Worm (Caenorhabditis elegans) whole organism, L1 larva: ENCODE measurements around the gene C07D8.6.

Experiments used
- C04F5.9 ChIP-seq: sonication (generic microtip); optimal IDR thresholded peaks from 2 replicates; lab custom pipeline; 2016; ENCODE audit warnings: missing genetic modification characterization, missing compliant biosample characterization
- C16A3.4 ChIP-seq: fragments of 150-350 bp; optimal IDR thresholded peaks from 2 replicates; lab custom pipeline; 2014; ENCODE audit warnings: missing biosample characterization, missing genetic modification characterization
- aha-1 ChIP-seq: fragments of 150-350 bp; optimal IDR thresholded peaks from 2 replicates; lab custom pipeline; 2014; ENCODE audit warnings: missing biosample characterization, missing genetic modification characterization
- aly-2 ChIP-seq: fragments of 150-350 bp; optimal IDR thresholded peaks from 2 replicates; lab custom pipeline; 2014; ENCODE audit warnings: missing biosample characterization, missing genetic modification characterization
- ama-1 ChIP-seq: fragments of 150-350 bp; optimal IDR thresholded peaks from 2 replicates; lab custom pipeline; 2014
- blmp-1 ChIP-seq: fragments of 150-350 bp; optimal IDR thresholded peaks from 2 replicates; lab custom pipeline; 2014; ENCODE audit warnings: missing biosample characterization, missing genetic modification characterization
- ceh-8 ChIP-seq: fragments of 200-800 bp; sonication (Bioruptor generic); optimal IDR thresholded peaks from 2 replicates; lab custom pipeline; 2018; ENCODE audit warnings: mild to moderate bottlenecking, missing genetic modification characterization, moderate library complexity, missing compliant biosample characterization
- dsc-1 ChIP-seq: sonication (generic microtip); optimal IDR thresholded peaks from 2 replicates; lab custom pipeline; 2016; ENCODE audit warnings: mild to moderate bottlenecking, missing genetic modification characterization, missing compliant biosample characterization
- efl-1 ChIP-seq, 4 experiments: fragments of 150-350 bp; optimal IDR thresholded peaks in 3 of 4; peaks in 1 of 4; 1 replicate in 1 of 4; 2 replicates in 3 of 4; lab custom pipeline; 2014; ENCODE audit warnings: missing biosample characterization in 2 of 4, missing genetic modification characterization in 2 of 4, missing genetic modification reagents in 2 of 4
- efl-3 ChIP-seq: fragments of 200-800 bp; sonication (Bioruptor generic); optimal IDR thresholded peaks from 2 replicates; lab custom pipeline; 2018; ENCODE audit warnings: mild to moderate bottlenecking, missing genetic modification characterization, missing compliant biosample characterization
- egl-13 ChIP-seq: sonication (generic microtip); optimal IDR thresholded peaks from 2 replicates; lab custom pipeline; 2016; ENCODE audit warnings: missing genotype, missing genetic modification reagents, missing genetic modification characterization, missing compliant biosample characterization
- egl-27 ChIP-seq, 2 experiments: fragments of 150-350 bp in 1 of 2; sonication (generic microtip); optimal IDR thresholded peaks; 3 replicates each; lab custom pipeline; 2017 to 2018; ENCODE audit warnings: missing biosample characterization in 2 of 2, missing genetic modification characterization in 2 of 2, missing genetic modification reagents in 2 of 2
- elt-2 ChIP-seq: sonication (generic microtip); optimal IDR thresholded peaks from 2 replicates; lab custom pipeline; 2016; ENCODE audit warnings: missing genetic modification characterization, mild to moderate bottlenecking, inconsistent platforms, missing compliant biosample characterization, missing genetic modification reagents
- elt-3 ChIP-seq, 6 experiments: fragments of 150-350 bp in 1 of 6; sonication (generic microtip); optimal IDR thresholded peaks; 2 replicates each; lab custom pipeline; 2017 to 2018; ENCODE audit warnings: missing biosample characterization in 6 of 6, missing genetic modification characterization in 6 of 6, inconsistent platforms in 1 of 6
- ets-5 ChIP-seq: fragments of 200-800 bp; sonication (Bioruptor generic); IDR thresholded peaks from 2 replicates; pipeline ENCODE4 v1.3.6; 2022; ENCODE audit warnings: missing genetic modification characterization, missing compliant biosample characterization
- grh-1 ChIP-seq: fragments of 200-800 bp; sonication (Bioruptor generic); IDR thresholded peaks from 2 replicates; pipeline ENCODE4 v1.3.6; 2022; ENCODE audit warnings: missing genetic modification reagents, missing genetic modification characterization, missing compliant biosample characterization
- hlh-17 ChIP-seq: fragments of 200-800 bp; sonication (Bioruptor generic); optimal IDR thresholded peaks from 2 replicates; lab custom pipeline; 2018; ENCODE audit warnings: missing genetic modification characterization, mild to moderate bottlenecking, missing compliant biosample characterization, moderate library complexity, borderline replicate concordance
- hlh-4 ChIP-seq: sonication (generic microtip); optimal IDR thresholded peaks from 2 replicates; lab custom pipeline; 2016; ENCODE audit warnings: mild to moderate bottlenecking, missing genetic modification characterization, missing compliant biosample characterization
- isw-1 ChIP-seq: fragments of 200-800 bp; sonication (Bioruptor generic); IDR thresholded peaks from 2 replicates; pipeline ENCODE4 v1.3.6; 2022; ENCODE audit warnings: missing genetic modification characterization, missing compliant biosample characterization
- jun-1 ChIP-seq: fragments of 150-350 bp; optimal IDR thresholded peaks from 2 replicates; lab custom pipeline; 2014; ENCODE audit warnings: missing biosample characterization, missing genetic modification reagents, missing genetic modification characterization
- lin-14 ChIP-seq: fragments of 200-800 bp; sonication (Bioruptor generic); optimal IDR thresholded peaks from 2 replicates; lab custom pipeline; 2018; ENCODE audit warnings: mild to moderate bottlenecking, missing genetic modification characterization, moderate library complexity, missing compliant biosample characterization
- lin-35 ChIP-seq, 2 experiments: fragments of 150-350 bp; optimal IDR thresholded peaks; 2 replicates each; lab custom pipeline; 2014; ENCODE audit warnings: missing biosample characterization in 2 of 2, missing genetic modification characterization in 2 of 2, missing genetic modification reagents in 2 of 2
- lir-3 ChIP-seq: sonication (generic microtip); optimal IDR thresholded peaks from 2 replicates; lab custom pipeline; 2016; ENCODE audit warnings: mild to moderate bottlenecking, missing genetic modification characterization, moderate library complexity, missing compliant biosample characterization; ENCODE audit not compliant: poor library complexity
- lsy-2 ChIP-seq, 2 experiments: fragments of 150-350 bp; optimal IDR thresholded peaks; 2 replicates each; lab custom pipeline; 2014; ENCODE audit warnings: missing biosample characterization in 2 of 2, missing genetic modification characterization in 2 of 2
- mab-9 ChIP-seq: fragments of 200-800 bp; sonication (Bioruptor generic); IDR thresholded peaks from 2 replicates; pipeline ENCODE4 v1.3.6; 2022; ENCODE audit warnings: missing genetic modification reagents, missing genetic modification characterization, missing compliant biosample characterization
- mdl-1 ChIP-seq, 2 experiments: fragments of 150-350 bp; optimal IDR thresholded peaks; 2 replicates each; lab custom pipeline; 2014 to 2017; ENCODE audit warnings: missing biosample characterization in 2 of 2, missing genetic modification characterization in 2 of 2, inconsistent platforms in 1 of 2
- mef-2 ChIP-seq: fragments of 150-350 bp; optimal IDR thresholded peaks from 2 replicates; lab custom pipeline; 2014; ENCODE audit warnings: missing biosample characterization, missing genetic modification characterization
- nhr-12 ChIP-seq: sonication (generic microtip); optimal IDR thresholded peaks from 2 replicates; lab custom pipeline; 2017; ENCODE audit warnings: missing biosample characterization, missing genetic modification characterization
- nhr-19 ChIP-seq: fragments of 200-800 bp; sonication (Bioruptor generic); conservative IDR thresholded peaks from 2 replicates; pipeline ENCODE4 v1.3.6; 2022; ENCODE audit warnings: missing genetic modification characterization, missing compliant biosample characterization
- nhr-20 ChIP-seq: sonication (generic microtip); optimal IDR thresholded peaks from 2 replicates; lab custom pipeline; 2016; ENCODE audit warnings: mild to moderate bottlenecking, missing genetic modification characterization, missing compliant biosample characterization
- nhr-237 ChIP-seq: fragments of 150-350 bp; optimal IDR thresholded peaks from 2 replicates; lab custom pipeline; 2014; ENCODE audit warnings: missing biosample characterization, missing genetic modification characterization
- nhr-47 ChIP-seq: sonication (generic microtip); optimal IDR thresholded peaks from 2 replicates; lab custom pipeline; 2016; ENCODE audit warnings: mild to moderate bottlenecking, missing genetic modification characterization, moderate library complexity, missing compliant biosample characterization
- nhr-71 ChIP-seq: sonication (generic microtip); optimal IDR thresholded peaks from 2 replicates; lab custom pipeline; 2016; ENCODE audit warnings: mild to moderate bottlenecking, missing genetic modification characterization, moderate library complexity, missing compliant biosample characterization
- nhr-77 ChIP-seq: fragments of 150-350 bp; optimal IDR thresholded peaks from 2 replicates; lab custom pipeline; 2014; ENCODE audit warnings: missing biosample characterization, missing genetic modification characterization
- nhr-85 ChIP-seq: sonication (generic microtip); peaks from one replicate; lab custom pipeline; 2016; ENCODE audit warnings: missing genetic modification characterization, inconsistent platforms, missing compliant biosample characterization
- pqm-1 ChIP-seq: sonication (generic microtip); optimal IDR thresholded peaks from 3 replicates; lab custom pipeline; 2017; ENCODE audit warnings: missing biosample characterization, missing genetic modification characterization
- rnt-1 ChIP-seq: sonication (generic microtip); optimal IDR thresholded peaks from 2 replicates; lab custom pipeline; 2016; ENCODE audit warnings: mild to moderate bottlenecking, missing genetic modification characterization, moderate library complexity, missing compliant biosample characterization
- skn-1 ChIP-seq: fragments of 150-350 bp; optimal IDR thresholded peaks from 2 replicates; lab custom pipeline; 2014; ENCODE audit warnings: missing biosample characterization, missing genetic modification characterization
- snpc-4 ChIP-seq: fragments of 150-350 bp; optimal IDR thresholded peaks from 2 replicates; lab custom pipeline; 2014; ENCODE audit warnings: missing biosample characterization, missing genetic modification characterization
- snu-23 ChIP-seq: sonication (generic microtip); optimal IDR thresholded peaks from 2 replicates; lab custom pipeline; 2016; ENCODE audit warnings: missing genetic modification characterization, missing compliant biosample characterization
- sptf-1 ChIP-seq: fragments of 150-350 bp; optimal IDR thresholded peaks from 2 replicates; lab custom pipeline; 2014; ENCODE audit warnings: missing biosample characterization, missing genetic modification characterization
- unc-130 ChIP-seq: fragments of 150-350 bp; optimal IDR thresholded peaks from 2 replicates; lab custom pipeline; 2017; ENCODE audit warnings: missing biosample characterization, missing genetic modification characterization, inconsistent platforms
- unc-30 ChIP-seq: sonication (generic microtip); optimal IDR thresholded peaks from 2 replicates; lab custom pipeline; 2017; ENCODE audit warnings: missing biosample characterization, missing genetic modification characterization
- unc-62 ChIP-seq: fragments of 150-350 bp; optimal IDR thresholded peaks from 2 replicates; lab custom pipeline; 2014; ENCODE audit warnings: missing biosample characterization, missing genetic modification reagents, missing genetic modification characterization
- unc-98 ChIP-seq: fragments of 200-800 bp; sonication (Bioruptor generic); IDR thresholded peaks from 2 replicates; pipeline ENCODE4 v1.3.6; 2022; ENCODE audit warnings: missing genetic modification characterization, missing compliant biosample characterization
- vab-15 ChIP-seq: sonication (generic microtip); optimal IDR thresholded peaks from 2 replicates; lab custom pipeline; 2017; ENCODE audit warnings: missing genotype, mild to moderate bottlenecking, missing genetic modification characterization, missing compliant biosample characterization
- zag-1 ChIP-seq: fragments of 150-350 bp; optimal IDR thresholded peaks from 2 replicates; lab custom pipeline; 2014; ENCODE audit warnings: missing biosample characterization, missing genetic modification characterization
- zip-4 ChIP-seq: fragments of 200-800 bp; sonication (Bioruptor generic); optimal IDR thresholded peaks from 2 replicates; lab custom pipeline; 2018; ENCODE audit warnings: mild to moderate bottlenecking, missing genetic modification characterization, moderate library complexity, missing compliant biosample characterization
- ztf-11 ChIP-seq, 2 experiments: sonication (generic microtip); optimal IDR thresholded peaks; 2 replicates each; lab custom pipeline; 2016 to 2017; ENCODE audit warnings: missing genetic modification characterization in 2 of 2, missing biosample characterization in 1 of 2, missing compliant biosample characterization in 1 of 2
- ztf-4 ChIP-seq: fragments of 150-350 bp; optimal IDR thresholded peaks from 2 replicates; lab custom pipeline; 2014; ENCODE audit warnings: missing biosample characterization, missing genetic modification characterization

The C07D8.6 gene

ce11 chrX:7305520-7306186 lies 35.7 kb upstream of the C07D8.6 start, which contains the start of gene sur-5:
sur-5 (minus strand) TSS chrX:7305570.
- TF ChIP-seq ztf-11 (tag; optimal IDR thresholded peaks at IDR 0.05; lab: Kevin White, UChicago) (no peak), nhr-85 (peak; percentile 78), mab-9 (no peak), jun-1 (no peak), pqm-1 (tag; lab: Kevin White, UChicago) (no peak), efl-3 (GFP tag; lab: Kevin White, UChicago) (no peak), nhr-77 (no peak), elt-2 (peak; percentile 79), zag-1 (tag; lab: Kevin White, UChicago) (no peak), lin-14 (GFP tag; lab: Kevin White, UChicago) (peak; percentile 77), elt-3 (tag; optimal IDR thresholded peaks at IDR 0.05; lab: Kevin White, UChicago) (peak in 4 of 6 experiments; percentile 54 to 95 (median 64)), nhr-20 (tag; lab: Kevin White, UChicago) (peak; percentile 61), blmp-1 (peak; percentile 77), rnt-1 (tag; lab: Kevin White, UChicago) (peak; percentile 1), ceh-8 (GFP tag; lab: Kevin White, UChicago) (no peak), lin-35 (GFP tag; optimal IDR thresholded peaks at IDR 0.05; lab: Kevin White, UChicago) (peak in 1 of 2 experiments; percentile 28), nhr-12 (no peak), unc-30 (no peak), nhr-19 (GFP tag; lab: Robert Waterston, UW) (peak; percentile 12; the same call in 1 of the 2 replicates), nhr-71 (tag; lab: Kevin White, UChicago) (peak; percentile 72), unc-62 (GFP tag; lab: Kevin White, UChicago) (no peak), snu-23 (GFP tag; lab: Kevin White, UChicago) (peak; percentile 26), C16A3.4 (no peak), skn-1 (tag; lab: Kevin White, UChicago) (no peak), mdl-1 (tag; optimal IDR thresholded peaks at IDR 0.05; lab: Kevin White, UChicago) (peak in 1 of 2 experiments; percentile 74), ztf-4 (no peak), hlh-4 (no peak), unc-130 (tag; lab: Kevin White, UChicago) (peak; percentile 17), nhr-47 (peak; percentile 26), efl-1 (optimal IDR thresholded peaks at IDR 0.05; lab: Kevin White, UChicago) (no peak), efl-1 (GFP tag; optimal IDR thresholded peaks at IDR 0.05 in 1 of 2; lab: Kevin White, UChicago) (peak in 1 of 2 experiments; percentile 87), lir-3 (tag; lab: Kevin White, UChicago) (peak; percentile 2)

- no peak for TF ChIP-seq grh-1 (GFP tag; lab: Robert Waterston, UW)
- no peak for TF ChIP-seq sptf-1 (tag; lab: Kevin White, UChicago)
- peak; percentile 47 for TF ChIP-seq isw-1 (GFP tag; lab: Robert Waterston, UW)
- TF ChIP-seq lsy-2 (tag; optimal IDR thresholded peaks at IDR 0.05; lab: Kevin White, UChicago): peak; percentile 41 to 66
- TF ChIP-seq nhr-47: peak; percentile 55
- peak; percentile 69 for TF ChIP-seq nhr-71 (tag; lab: Kevin White, UChicago)
- peak; percentile 97 for TF ChIP-seq lin-14 (GFP tag; lab: Kevin White, UChicago)
- TF ChIP-seq jun-1: peak; percentile 26
- TF ChIP-seq nhr-12: no peak
- TF ChIP-seq ama-1 (lab: Kevin White, UChicago): no peak
- no peak for TF ChIP-seq ets-5 (GFP tag; lab: Robert Waterston, UW)
- peak; percentile 12 for TF ChIP-seq nhr-77
- TF ChIP-seq egl-13 (tag; lab: Kevin White, UChicago): no peak
- no peak for TF ChIP-seq unc-130 (tag; lab: Kevin White, UChicago)
- no peak for TF ChIP-seq aly-2 (tag; lab: Kevin White, UChicago)
- TF ChIP-seq nhr-237 (tag; lab: Kevin White, UChicago): peak; percentile 60
- TF ChIP-seq lin-35 (GFP tag; optimal IDR thresholded peaks at IDR 0.05; lab: Kevin White, UChicago): peak; percentile 10 to 14
- TF ChIP-seq vab-15 (tag; lab: Kevin White, UChicago): no peak
- TF ChIP-seq unc-98 (GFP tag; lab: Robert Waterston, UW): no peak
- TF ChIP-seq nhr-85: peak; percentile 80
- TF ChIP-seq C04F5.9 (tag; lab: Kevin White, UChicago): no peak
- TF ChIP-seq aha-1 (tag; lab: Kevin White, UChicago): no peak
- no peak for TF ChIP-seq pqm-1 (tag; lab: Kevin White, UChicago)
- no peak for TF ChIP-seq zip-4 (GFP tag; lab: Kevin White, UChicago)
- TF ChIP-seq ceh-8 (GFP tag; lab: Kevin White, UChicago): no peak
- peak; percentile 54 to 56 for TF ChIP-seq egl-27 (tag; optimal IDR thresholded peaks at IDR 0.05; lab: Kevin White, UChicago)
- TF ChIP-seq unc-62 (GFP tag; lab: Kevin White, UChicago): no peak
- TF ChIP-seq mef-2 (tag; lab: Kevin White, UChicago): peak; percentile 34
- no peak for TF ChIP-seq hlh-17
- TF ChIP-seq dsc-1: no peak
- no peak for TF ChIP-seq snpc-4
Measured at ce11 chrX:7306434-7306833, 34.9 kb upstream of the C07D8.6 start.
